Fruit fly (Drosophila melanogaster): ENCODE measurements around the gene kmg.

Gene kmg

DNA sequence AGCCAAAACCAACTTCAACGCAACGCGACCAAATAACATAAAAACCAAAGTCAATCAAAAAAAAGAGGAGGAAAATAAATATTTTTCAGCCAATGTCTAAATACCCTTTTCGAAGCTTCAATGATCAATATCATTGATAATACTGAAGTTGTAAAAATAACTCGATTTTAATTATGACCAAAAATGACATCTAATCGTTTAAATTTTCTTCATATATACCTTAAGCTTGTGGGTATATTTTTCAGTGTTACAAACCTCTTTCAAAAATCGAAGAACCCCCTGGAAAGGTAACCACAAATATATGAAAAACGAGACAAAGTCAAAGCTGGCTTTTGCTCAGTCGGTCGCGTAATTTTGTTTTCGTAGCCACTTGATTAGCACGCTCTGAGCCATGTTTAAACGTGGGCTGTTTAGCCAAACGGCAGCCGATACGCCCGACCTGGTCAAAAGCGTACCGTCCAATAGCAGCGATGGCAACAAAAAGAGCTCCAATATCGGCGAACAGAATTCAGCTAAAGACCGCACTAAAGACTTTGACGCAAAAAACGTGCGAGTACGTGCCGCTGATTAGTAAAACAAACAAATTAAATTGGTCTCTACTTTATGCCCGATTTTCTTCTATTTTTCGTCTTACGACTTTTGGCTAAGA lies 15.2 kb upstream of the kmg start (continued):
- TF ChIP-seq CG9817 (tag; optimal IDR thresholded peaks at IDR 0.05) (peak; percentile 79), CG16779 (GFP tag; IDR thresholded peaks at IDR 0.05) (peak; percentile 73), sens (GFP tag) (peak; percentile 81), Dfd (GFP tag; optimal IDR thresholded peaks at IDR 0.05) (no peak), slp2 (GFP tag; optimal IDR thresholded peaks at IDR 0.05) (peak; percentile 46), CG13894 (tag; optimal IDR thresholded peaks at IDR 0.05) (peak; percentile 71), ewg (GFP tag; optimal IDR thresholded peaks at IDR 0.05) (peak; percentile 23), HmgD (GFP tag; optimal IDR thresholded peaks at IDR 0.05) (no peak), chn (GFP tag; optimal IDR thresholded peaks at IDR 0.05) (peak; percentile 45), CG11723 (GFP tag; optimal IDR thresholded peaks at IDR 0.05) (peak; percentile 35), CG15011 (GFP tag; optimal IDR thresholded peaks at IDR 0.05) (peak; percentile 71), CG9215 (GFP tag; IDR thresholded peaks at IDR 0.05) (peak; percentile 83), Lhr (GFP tag; optimal IDR thresholded peaks at IDR 0.05) (no peak), bcd (GFP tag; optimal IDR thresholded peaks at IDR 0.05) (peak; percentile 71), toy (GFP tag; IDR thresholded peaks at IDR 0.05) (no peak), Dip3 (GFP tag; optimal IDR thresholded peaks at IDR 0.05) (peak; percentile 60), pfk (GFP tag; optimal IDR thresholded peaks at IDR 0.05) (no peak), klu (GFP tag; IDR thresholded peaks at IDR 0.05) (peak; percentile 63), her (GFP tag; optimal IDR thresholded peaks at IDR 0.05) (peak; percentile 84), exex (tag; optimal IDR thresholded peaks at IDR 0.05) (peak; percentile 35), twi (tag; optimal IDR thresholded peaks at IDR 0.05) (no peak), CG17612 (GFP tag; IDR thresholded peaks at IDR 0.05) (0 out of 2 replicates have a peak, but pooled peaks have one; percentile 50), CG11085 (GFP tag; IDR thresholded peaks at IDR 0.05) (peak; percentile 78), Myb (GFP tag; optimal IDR thresholded peaks at IDR 0.05) (peak; percentile 59), CG11560 (tag; IDR thresholded peaks at IDR 0.05) (0 out of 3 replicates have a peak, but pooled peaks have one; percentile 56), CG18262 (tag; optimal IDR thresholded peaks at IDR 0.05) (peak; percentile 62), rib (GFP tag; IDR thresholded peaks at IDR 0.05) (peak; percentile 73; the same call in 1 of the 2 replicates), ranshi (GFP tag; IDR thresholded peaks at IDR 0.05) (peak; percentile 82), Blimp-1 (GFP tag; optimal IDR thresholded peaks at IDR 0.05) (peak; percentile 62), CoRest (tag; optimal IDR thresholded peaks at IDR 0.05) (peak; percentile 87), CG4282 (GFP tag; optimal IDR thresholded peaks at IDR 0.05) (peak; percentile 14), ara (GFP tag; IDR thresholded peaks at IDR 0.05) (no peak), CrebB (tag; optimal IDR thresholded peaks at IDR 0.05) (peak; percentile 26), CG2202 (tag; optimal IDR thresholded peaks at IDR 0.05) (no peak), tll (GFP tag; optimal IDR thresholded peaks at IDR 0.05) (no peak), Awh (GFP tag; IDR thresholded peaks at IDR 0.05) (no peak), CG18011 (GFP tag; optimal IDR thresholded peaks at IDR 0.05) (peak; percentile 10), ap (GFP tag; IDR thresholded peaks at IDR 0.05) (peak; percentile 62), CG14441 (GFP tag; IDR thresholded peaks at IDR 0.05) (peak; percentile 83), MBD-R2 (GFP tag; IDR thresholded peaks at IDR 0.05) (peak; percentile 51; the same call in 1 of the 2 replicates), cwo (GFP tag; optimal IDR thresholded peaks at IDR 0.05) (peak; percentile 89), CG9609 (GFP tag; optimal IDR thresholded peaks at IDR 0.05) (peak; percentile 57), org-1 (GFP tag; optimal IDR thresholded peaks at IDR 0.05) (peak; percentile 46), salm (tag; optimal IDR thresholded peaks at IDR 0.05) (no peak), CG9437 (GFP tag; optimal IDR thresholded peaks at IDR 0.05) (peak; percentile 41), CG8290 (GFP tag; optimal IDR thresholded peaks at IDR 0.05) (no peak), CG8290 (tag; optimal IDR thresholded peaks at IDR 0.05) (peak in 1 of 2 experiments; percentile 42), ci (GFP tag; IDR thresholded peaks at IDR 0.05) (peak; percentile 37; the same call in 1 of the 3 replicates), CG11456 (GFP tag; IDR thresholded peaks at IDR 0.05) (peak; percentile 81), CG30431 (GFP tag; optimal IDR thresholded peaks at IDR 0.05) (no peak)

Measured in whole organism, embryonic.